Fruit fly (Drosophila melanogaster) whole organism, embryonic: ENCODE measurements around the gene CG6652.

Source experiments
- ATbp ChIP-seq: fragments of 200-800 bp; sonication (Bioruptor generic); optimal IDR thresholded peaks from 2 replicates; lab custom pipeline; 2017; ENCODE audit warnings: missing biosample characterization, mild to moderate bottlenecking, missing genetic modification characterization, missing genetic modification reagents
- CG11456 ChIP-seq: fragments of 200-800 bp; sonication (Bioruptor generic); IDR thresholded peaks from 3 replicates; pipeline ENCODE4 v1.3.6; 2022; ENCODE audit warnings: missing biosample characterization, missing genetic modification characterization
- CG2199 ChIP-seq: fragments of 200-800 bp; sonication (Bioruptor generic); IDR thresholded peaks from 3 replicates; pipeline ENCODE4 v1.3.6; 2022; ENCODE audit warnings: missing biosample characterization, missing genetic modification characterization
- CG5180 ChIP-seq: fragments of 200-800 bp; sonication (Bioruptor generic); optimal IDR thresholded peaks from 3 replicates; lab custom pipeline; 2017; ENCODE audit warnings: missing biosample characterization, missing genetic modification characterization, mild to moderate bottlenecking, moderate library complexity, missing genetic modification reagents
- CG8388 ChIP-seq: fragments of 200-800 bp; sonication (Bioruptor generic); optimal IDR thresholded peaks from 2 replicates; lab custom pipeline; 2019; ENCODE audit warnings: missing biosample characterization, mild to moderate bottlenecking, missing genetic modification characterization, moderate library complexity
- Lpt ChIP-seq: fragments of >200 bp; optimal IDR thresholded peaks from 2 replicates; lab custom pipeline; 2018; ENCODE audit warnings: missing biosample characterization, missing genetic modification characterization
- bsh ChIP-seq, 2 experiments: fragments of 200-800 bp; sonication (Bioruptor generic); optimal IDR thresholded peaks; 2 replicates each; lab custom pipeline; 2017 to 2018; ENCODE audit warnings: mild to moderate bottlenecking in 2 of 2, missing biosample characterization in 2 of 2, missing genetic modification characterization in 2 of 2, moderate library complexity in 1 of 2
- chn ChIP-seq: fragments of 200-800 bp; sonication (Bioruptor generic); optimal IDR thresholded peaks from 2 replicates; lab custom pipeline; 2016; ENCODE audit warnings: missing biosample characterization, missing genetic modification characterization
- slbo ChIP-seq: fragments of 200-800 bp; sonication (Bioruptor generic); IDR thresholded peaks from 2 replicates; pipeline ENCODE4 v1.3.6; 2022; ENCODE audit warnings: missing biosample characterization, missing genetic modification characterization

dm6 chr3L:17049314-17049713 is 26.7 kb upstream of the CG6652 start, which contains the start of gene rogdi:
- no peak for TF ChIP-seq Lpt (GFP tag; lab: Kevin White, UChicago)
- no peak for TF ChIP-seq bsh (GFP tag; optimal IDR thresholded peaks at IDR 0.05; lab: Kevin White, UChicago)
- no peak for TF ChIP-seq CG8388 (GFP tag; lab: Kevin White, UChicago)
- peak; percentile 34 for TF ChIP-seq CG5180 (GFP tag; lab: Kevin White, UChicago)
- no peak for TF ChIP-seq CG11456
- no peak for TF ChIP-seq slbo
- no peak for TF ChIP-seq ATbp (GFP tag; lab: Kevin White, UChicago)
- no peak for TF ChIP-seq CG2199
- TF ChIP-seq chn (GFP tag; lab: Kevin White, UChicago): no peak
